Fruit fly (Drosophila melanogaster) whole organism, embryonic: ENCODE measurements around the gene CG46464.

Experiments used
- ATbp ChIP-seq: fragments of 200-800 bp; sonication (Bioruptor generic); optimal IDR thresholded peaks from 2 replicates; lab custom pipeline; 2017; ENCODE audit warnings: missing biosample characterization, mild to moderate bottlenecking, missing genetic modification characterization, missing genetic modification reagents
- B-H2 ChIP-seq: fragments of 200-800 bp; sonication (Bioruptor generic); optimal IDR thresholded peaks from 2 replicates; lab custom pipeline; 2018; ENCODE audit warnings: missing biosample characterization, mild to moderate bottlenecking, missing genetic modification characterization
- CG10321 ChIP-seq: fragments of 200-800 bp; sonication (Bioruptor generic); IDR thresholded peaks from 2 replicates; pipeline ENCODE4 v1.3.6; 2022; ENCODE audit warnings: missing biosample characterization, missing genetic modification characterization
- CG11723 ChIP-seq: fragments of 200-800 bp; sonication (Bioruptor generic); optimal IDR thresholded peaks from 2 replicates; lab custom pipeline; 2017; ENCODE audit warnings: missing biosample characterization, mild to moderate bottlenecking, missing genetic modification characterization
- CG12942 ChIP-seq: fragments of 200-800 bp; sonication (Bioruptor generic); optimal IDR thresholded peaks from 3 replicates; lab custom pipeline; 2016; ENCODE audit warnings: missing biosample characterization, missing genetic modification characterization
- CG1647 ChIP-seq: fragments of 200-800 bp; sonication (Bioruptor generic); optimal IDR thresholded peaks from 3 replicates; lab custom pipeline; 2016; ENCODE audit warnings: missing biosample characterization, missing genetic modification characterization
- CG17186 ChIP-seq: fragments of 200-800 bp; sonication (Bioruptor generic); optimal IDR thresholded peaks from 3 replicates; lab custom pipeline; 2017; ENCODE audit warnings: missing biosample characterization, missing genetic modification reagents, missing genetic modification characterization
- CG2129 ChIP-seq: fragments of 200-800 bp; sonication (Bioruptor generic); IDR thresholded peaks from 2 replicates; pipeline ENCODE4 v1.3.6; 2022; ENCODE audit warnings: missing biosample characterization, missing genetic modification characterization; ENCODE audit not compliant: partially characterized antibody
- CG31224 ChIP-seq: fragments of 200-800 bp; sonication (Bioruptor generic); IDR thresholded peaks from 2 replicates; pipeline ENCODE4 v1.3.6; 2022; ENCODE audit warnings: missing biosample characterization, missing genetic modification characterization
- CG3163 ChIP-seq: fragments of 200-800 bp; sonication (Bioruptor generic); optimal IDR thresholded peaks from 3 replicates; lab custom pipeline; 2016; ENCODE audit warnings: missing biosample characterization, missing genetic modification characterization
- CG34422 ChIP-seq: fragments of 200-800 bp; sonication (Bioruptor generic); IDR thresholded peaks from 3 replicates; pipeline ENCODE4 v1.3.6; 2022; ENCODE audit warnings: missing biosample characterization, missing genetic modification characterization
- CG6254 ChIP-seq: fragments of 200-800 bp; sonication (Bioruptor generic); optimal IDR thresholded peaks from 3 replicates; lab custom pipeline; 2017; ENCODE audit warnings: mild to moderate bottlenecking, missing biosample characterization, missing genetic modification reagents, missing genetic modification characterization
- CG6272 ChIP-seq: fragments of 200-800 bp; sonication (Bioruptor generic); IDR thresholded peaks from 2 replicates; pipeline ENCODE4 v1.3.6; 2022; ENCODE audit warnings: missing biosample characterization, missing genetic modification characterization
- CG7372 ChIP-seq: fragments of 200-800 bp; sonication (Bioruptor generic); IDR thresholded peaks from 2 replicates; pipeline ENCODE4 v1.3.6; 2022; ENCODE audit warnings: missing biosample characterization, missing genetic modification characterization
- CG7839 ChIP-seq: fragments of 200-800 bp; sonication (Bioruptor generic); optimal IDR thresholded peaks from 3 replicates; lab custom pipeline; 2018; ENCODE audit warnings: missing biosample characterization, mild to moderate bottlenecking, missing genetic modification characterization, moderate library complexity
- CG9932 ChIP-seq: fragments of 200-800 bp; sonication (Bioruptor generic); IDR thresholded peaks from 2 replicates; pipeline ENCODE4 v1.3.6; 2022; ENCODE audit warnings: missing biosample characterization, missing genetic modification characterization
- CHES-1-like ChIP-seq: fragments of 200-800 bp; sonication (Bioruptor generic); optimal IDR thresholded peaks from 2 replicates; lab custom pipeline; 2016; ENCODE audit warnings: missing biosample characterization, missing genetic modification characterization
- D19B ChIP-seq: fragments of 200-800 bp; sonication (Bioruptor generic); optimal IDR thresholded peaks from 2 replicates; lab custom pipeline; 2017; ENCODE audit warnings: missing biosample characterization, mild to moderate bottlenecking, missing genetic modification characterization
- Dp ChIP-seq: fragments of 200-800 bp; sonication (Bioruptor generic); optimal IDR thresholded peaks from 2 replicates; lab custom pipeline; 2018; ENCODE audit warnings: missing biosample characterization, mild to moderate bottlenecking, missing genetic modification characterization, moderate library complexity
- Ets65A ChIP-seq: fragments of 200-800 bp; sonication (Bioruptor generic); peaks from one replicate; lab custom pipeline; 2016; ENCODE audit warnings: missing biosample characterization, missing genetic modification characterization
- Fer2 ChIP-seq: fragments of 200-800 bp; sonication (Bioruptor generic); optimal IDR thresholded peaks from 2 replicates; lab custom pipeline; 2018; ENCODE audit warnings: missing biosample characterization, mild to moderate bottlenecking, missing genetic modification characterization, moderate library complexity
- H2.0 ChIP-seq: fragments of 200-800 bp; sonication (Bioruptor generic); IDR thresholded peaks from 2 replicates; pipeline ENCODE4 v1.3.6; 2022; ENCODE audit warnings: missing biosample characterization, missing genetic modification characterization
- MTF-1 ChIP-seq: fragments of 200-800 bp; sonication (Bioruptor generic); optimal IDR thresholded peaks from 2 replicates; lab custom pipeline; 2018; ENCODE audit warnings: missing biosample characterization, mild to moderate bottlenecking, missing genetic modification characterization, borderline replicate concordance
- Mad ChIP-seq: fragments of 200-800 bp; sonication (Bioruptor generic); optimal IDR thresholded peaks from 2 replicates; lab custom pipeline; 2016; ENCODE audit warnings: missing biosample characterization, missing genetic modification characterization
- Med ChIP-seq: fragments of 200-800 bp; sonication (Bioruptor generic); peaks from one replicate; lab custom pipeline; 2016; ENCODE audit warnings: missing biosample characterization, missing genetic modification characterization, mild to moderate bottlenecking, inconsistent platforms, moderate library complexity
- Myb ChIP-seq: fragments of 200-800 bp; sonication (Bioruptor generic); optimal IDR thresholded peaks from 2 replicates; lab custom pipeline; 2016; ENCODE audit warnings: missing biosample characterization, missing genetic modification characterization
- Six4 ChIP-seq: fragments of 200-800 bp; sonication (Bioruptor generic); optimal IDR thresholded peaks from 2 replicates; lab custom pipeline; 2016; ENCODE audit warnings: missing biosample characterization, missing genetic modification characterization
- ab ChIP-seq: fragments of 200-800 bp; sonication (Bioruptor generic); optimal IDR thresholded peaks from 2 replicates; lab custom pipeline; 2016; ENCODE audit warnings: missing biosample characterization, missing genetic modification characterization
- abd-A ChIP-seq: fragments of 200-800 bp; sonication (Bioruptor generic); optimal IDR thresholded peaks from 3 replicates; lab custom pipeline; 2019; ENCODE audit warnings: missing biosample characterization, mild to moderate bottlenecking, missing genetic modification characterization, moderate library complexity
- amos ChIP-seq: fragments of 200-800 bp; sonication (Bioruptor generic); IDR thresholded peaks from 2 replicates; pipeline ENCODE4 v1.3.6; 2022; ENCODE audit warnings: missing biosample characterization, missing genetic modification characterization; ENCODE audit not compliant: partially characterized antibody
- croc ChIP-seq: fragments of 200-800 bp; sonication (Bioruptor generic); conservative IDR thresholded peaks from 3 replicates; pipeline ENCODE4 v1.3.6; 2022; ENCODE audit warnings: missing biosample characterization, missing genetic modification characterization
- crol ChIP-seq: fragments of 200-800 bp; sonication (Bioruptor generic); IDR thresholded peaks from 2 replicates; pipeline ENCODE4 v1.3.6; 2022; ENCODE audit warnings: missing biosample characterization, missing genetic modification characterization
- dimm ChIP-seq: fragments of 200-800 bp; sonication (Bioruptor generic); IDR thresholded peaks from 2 replicates; pipeline ENCODE4 v1.3.6; 2022; ENCODE audit warnings: missing biosample characterization, missing genetic modification characterization
- gce ChIP-seq: fragments of 200-800 bp; sonication (Bioruptor generic); IDR thresholded peaks from 3 replicates; pipeline ENCODE4 v1.3.6; 2022; ENCODE audit warnings: missing biosample characterization, missing genetic modification characterization
- hb ChIP-seq: fragments of 200-800 bp; sonication (Bioruptor generic); IDR thresholded peaks from 3 replicates; pipeline ENCODE4 v1.3.6; 2022; ENCODE audit warnings: missing biosample characterization, missing genetic modification characterization; ENCODE audit not compliant: partially characterized antibody
- jigr1 ChIP-seq: fragments of 200-800 bp; sonication (Bioruptor generic); IDR thresholded peaks from 3 replicates; pipeline ENCODE4 v1.3.6; 2022; ENCODE audit warnings: missing biosample characterization, missing genetic modification characterization
- lbe ChIP-seq: fragments of 200-800 bp; sonication (Bioruptor generic); optimal IDR thresholded peaks from 2 replicates; lab custom pipeline; 2016; ENCODE audit warnings: missing biosample characterization, mild to moderate bottlenecking, missing genetic modification characterization
- mirr ChIP-seq: fragments of 200-800 bp; sonication (Bioruptor generic); optimal IDR thresholded peaks from 3 replicates; lab custom pipeline; 2018; ENCODE audit warnings: missing biosample characterization, mild to moderate bottlenecking, missing genetic modification characterization
- nmo ChIP-seq: fragments of 200-800 bp; sonication (Bioruptor generic); optimal IDR thresholded peaks from 2 replicates; lab custom pipeline; 2018; ENCODE audit warnings: missing biosample characterization, mild to moderate bottlenecking, missing genetic modification characterization, moderate library complexity
- onecut ChIP-seq: fragments of 200-800 bp; sonication (Bioruptor generic); IDR thresholded peaks from 2 replicates; pipeline ENCODE4 v1.3.6; 2022; ENCODE audit warnings: missing biosample characterization, missing genetic modification characterization
- pum ChIP-seq: fragments of 200-800 bp; sonication (Bioruptor generic); optimal IDR thresholded peaks from 2 replicates; lab custom pipeline; 2016; ENCODE audit warnings: missing biosample characterization, missing genetic modification characterization
- pzg ChIP-seq: fragments of 200-800 bp; sonication (Bioruptor generic); optimal IDR thresholded peaks from 3 replicates; lab custom pipeline; 2018; ENCODE audit warnings: missing biosample characterization, mild to moderate bottlenecking, missing genetic modification characterization, moderate library complexity
- ranshi ChIP-seq: fragments of 200-800 bp; sonication (Bioruptor generic); IDR thresholded peaks from 2 replicates; pipeline ENCODE4 v1.3.6; 2022; ENCODE audit warnings: missing biosample characterization, missing genetic modification characterization
- ro ChIP-seq: fragments of 200-800 bp; sonication (Bioruptor generic); IDR thresholded peaks from 2 replicates; pipeline ENCODE4 v1.3.6; 2022; ENCODE audit warnings: missing biosample characterization, missing genetic modification characterization
- schlank ChIP-seq: fragments of 200-800 bp; sonication (Bioruptor generic); optimal IDR thresholded peaks from 2 replicates; lab custom pipeline; 2018; ENCODE audit warnings: missing biosample characterization, mild to moderate bottlenecking, missing genetic modification characterization
- sqz ChIP-seq: fragments of 200-800 bp; sonication (Bioruptor generic); optimal IDR thresholded peaks from 3 replicates; lab custom pipeline; 2018; ENCODE audit warnings: missing biosample characterization, mild to moderate bottlenecking, missing genetic modification characterization
- twi ChIP-seq: fragments of 200-800 bp; optimal IDR thresholded peaks from 2 replicates; lab custom pipeline; 2019; ENCODE audit warnings: missing biosample characterization, mild to moderate bottlenecking, missing genetic modification characterization, moderate library complexity
- unpg ChIP-seq: fragments of 200-800 bp; sonication (Bioruptor generic); optimal IDR thresholded peaks from 3 replicates; lab custom pipeline; 2018; ENCODE audit warnings: missing biosample characterization, mild to moderate bottlenecking, missing genetic modification characterization, moderate library complexity
- zen2 ChIP-seq: fragments of 200-800 bp; sonication (Bioruptor generic); IDR thresholded peaks from 3 replicates; pipeline ENCODE4 v1.3.6; 2022; ENCODE audit warnings: missing biosample characterization, missing genetic modification characterization; ENCODE audit not compliant: partially characterized antibody
- zf30C ChIP-seq: fragments of 200-800 bp; sonication (Bioruptor generic); optimal IDR thresholded peaks from 3 replicates; lab custom pipeline; 2018; ENCODE audit warnings: missing biosample characterization, mild to moderate bottlenecking, missing genetic modification characterization
- zfh2 ChIP-seq: fragments of 200-800 bp; sonication (Bioruptor generic); optimal IDR thresholded peaks from 2 replicates; lab custom pipeline; 2016; ENCODE audit warnings: missing biosample characterization, missing genetic modification characterization

The CG46464 gene

dm6 chrX:17423310-17423945 is 20.4 kb downstream of the CG46464 start, which contains the start of gene ENGase (continued):
- TF ChIP-seq zfh2 (GFP tag; lab: Kevin White, UChicago) (no peak), lbe (no peak), CG6272 (no peak), Myb (GFP tag; lab: Kevin White, UChicago) (peak; percentile 12), CG31224 (GFP tag; lab: Robert Waterston, UW) (no peak), CG34422 (GFP tag; lab: Robert Waterston, UW) (peak; percentile 91), Ets65A (GFP tag; lab: Kevin White, UChicago) (peak; percentile 15), ATbp (no peak), CG1647 (GFP tag; lab: Kevin White, UChicago) (no peak), unpg (GFP tag; lab: Kevin White, UChicago) (no peak), amos (GFP tag; lab: Robert Waterston, UW) (no peak), ranshi (GFP tag; lab: Robert Waterston, UW) (no peak), Six4 (GFP tag; lab: Kevin White, UChicago) (no peak), hb (no peak), pum (no peak), crol (peak; percentile 67), gce (GFP tag; lab: Robert Waterston, UW) (no peak), pzg (GFP tag; lab: Kevin White, UChicago) (peak; percentile 23), nmo (GFP tag; lab: Kevin White, UChicago) (peak; percentile 41), croc (GFP tag; lab: Robert Waterston, UW) (no peak), CG3163 (GFP tag; lab: Kevin White, UChicago) (no peak), zen2 (GFP tag; lab: Robert Waterston, UW) (no peak), dimm (GFP tag; lab: Robert Waterston, UW) (no peak), CG2129 (GFP tag; lab: Robert Waterston, UW) (no peak), schlank (tag; lab: Kevin White, UChicago) (no peak), ro (no peak), CG11723 (GFP tag; lab: Kevin White, UChicago) (no peak), CG12942 (GFP tag; lab: Kevin White, UChicago) (no peak), Fer2 (no peak), jigr1 (GFP tag; lab: Robert Waterston, UW) (no peak), CHES-1-like (GFP tag; lab: Kevin White, UChicago) (peak; percentile 33), mirr (GFP tag; lab: Kevin White, UChicago) (no peak), CG9932 (GFP tag; lab: Robert Waterston, UW) (peak; percentile 41; the same call in 1 of the 2 replicates), MTF-1 (GFP tag; lab: Kevin White, UChicago) (no peak), B-H2 (GFP tag; lab: Kevin White, UChicago) (no peak), sqz (GFP tag; lab: Kevin White, UChicago) (no peak), Dp (peak; percentile 83), Mad (GFP tag; lab: Kevin White, UChicago) (no peak), CG6254 (GFP tag; lab: Kevin White, UChicago) (no peak), onecut (GFP tag; lab: Robert Waterston, UW) (no peak), CG10321 (GFP tag; lab: Robert Waterston, UW) (peak; percentile 85), Med (GFP tag; lab: Kevin White, UChicago) (peak; percentile 88), ab (GFP tag; lab: Kevin White, UChicago) (no peak), D19B (no peak), twi (tag; lab: Kevin White, UChicago) (peak; percentile 7), zf30C (GFP tag; lab: Kevin White, UChicago) (no peak), CG7839 (no peak), CG7372 (no peak), abd-A (no peak), H2.0 (GFP tag; lab: Robert Waterston, UW) (no peak), CG17186 (GFP tag; lab: Kevin White, UChicago) (no peak)
